Worm (Caenorhabditis elegans) whole organism, mixed stage, embryonic: ENCODE data around the gene gphr-2.

ENCODE experiments used
- lin-13 ChIP-seq: fragments of 150-350 bp; optimal IDR thresholded peaks from 2 replicates; lab custom pipeline; 2014; ENCODE audit warnings: missing biosample characterization, missing genetic modification characterization
- ztf-11 ChIP-seq: fragments of 150-350 bp; optimal IDR thresholded peaks from 2 replicates; lab custom pipeline; 2014; ENCODE audit warnings: missing biosample characterization, missing genetic modification characterization

DNA sequence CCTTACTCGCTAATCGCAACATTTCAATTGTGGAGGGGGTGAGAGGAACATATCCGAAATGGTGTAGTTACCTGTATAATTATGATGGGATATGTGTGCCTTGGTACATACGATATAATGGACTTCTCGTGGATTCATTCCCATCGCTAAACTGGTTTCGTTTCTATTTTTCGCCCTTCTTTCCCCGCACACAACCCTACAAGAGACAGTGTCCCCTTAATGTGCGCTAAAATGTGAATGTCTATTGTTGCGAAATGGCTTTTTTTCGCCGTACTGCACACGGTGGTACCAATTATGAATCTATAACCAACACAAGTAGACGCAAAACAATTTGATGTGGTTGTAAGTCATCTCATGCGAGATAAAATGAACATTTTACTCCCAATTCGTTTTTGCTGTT lies 21.8 kb upstream of the gphr-2 start:
- TF ChIP-seq lin-13 (tag; lab: Kevin White, UChicago) (no peak), ztf-11 (tag; lab: Kevin White, UChicago) (no peak)
